Worm (Caenorhabditis elegans) whole organism, L4 larva: ENCODE measurements around the gene Y54E2A.7.

Experiments used
- F44E2.7 ChIP-seq: fragments of 200-800 bp; sonication (Bioruptor generic); IDR thresholded peaks from 2 replicates; pipeline ENCODE4 v2.1.2; 2022; ENCODE audit warnings: missing genetic modification characterization, missing compliant biosample characterization
- aly-2 ChIP-seq: sonication (generic microtip); optimal IDR thresholded peaks from 2 replicates; lab custom pipeline; 2018; ENCODE audit warnings: missing biosample characterization, missing genetic modification characterization
- ceh-32 ChIP-seq: sonication (generic microtip); optimal IDR thresholded peaks from 2 replicates; lab custom pipeline; 2016; ENCODE audit warnings: mild to moderate bottlenecking, missing genetic modification characterization, missing compliant biosample characterization; ENCODE audit not compliant: poor library complexity
- fos-1 ChIP-seq: fragments of 150-350 bp; optimal IDR thresholded peaks from 2 replicates; lab custom pipeline; 2014; ENCODE audit warnings: missing biosample characterization, missing genetic modification characterization
- lin-39 ChIP-seq: fragments of 150-350 bp; optimal IDR thresholded peaks from 2 replicates; lab custom pipeline; 2014; ENCODE audit warnings: missing biosample characterization, missing genetic modification reagents, missing genetic modification characterization
- mep-1 ChIP-seq: fragments of 150-350 bp; sonication (generic microtip); optimal IDR thresholded peaks from 3 replicates; lab custom pipeline; 2014; ENCODE audit warnings: missing biosample characterization, missing genetic modification characterization
- nhr-10 ChIP-seq: fragments of 150-350 bp; optimal IDR thresholded peaks from 2 replicates; lab custom pipeline; 2014; ENCODE audit warnings: missing biosample characterization, missing genetic modification characterization
- nhr-11 ChIP-seq: fragments of 150-350 bp; optimal IDR thresholded peaks from 2 replicates; lab custom pipeline; 2014; ENCODE audit warnings: missing biosample characterization, missing genetic modification characterization
- spr-1 ChIP-seq: sonication (generic microtip); optimal IDR thresholded peaks from 2 replicates; lab custom pipeline; 2016; ENCODE audit warnings: mild to moderate bottlenecking, missing genetic modification characterization, missing compliant biosample characterization
- vab-7 ChIP-seq: fragments of 200-800 bp; sonication (Bioruptor generic); IDR thresholded peaks from 2 replicates; pipeline ENCODE4 v1.3.6; 2022; ENCODE audit warnings: missing genetic modification reagents, missing genetic modification characterization, missing compliant biosample characterization

- TF ChIP-seq nhr-11 (tag; lab: Kevin White, UChicago) = no peak
- no peak for TF ChIP-seq fos-1
- TF ChIP-seq lin-39 = no peak
- TF ChIP-seq F44E2.7 (GFP tag; lab: Robert Waterston, UW) = no peak
- TF ChIP-seq spr-1 (tag; lab: Kevin White, UChicago) = no peak
- no peak for TF ChIP-seq nhr-10 (tag; lab: Kevin White, UChicago)
- TF ChIP-seq vab-7 = no peak
- no peak for TF ChIP-seq mep-1
- no peak for TF ChIP-seq aly-2 (tag; lab: Kevin White, UChicago)
- no peak for TF ChIP-seq ceh-32 (tag; lab: Kevin White, UChicago)
Observed at ce11 chrII:14753858-14754750, 18.7 kb downstream of the Y54E2A.7 start, which contains the start of the genes tac-1 and Y54E2A.4.
